Fruit fly (Drosophila melanogaster) whole organism, embryonic: Measurements from ENCODE around the gene CG17707.

Source experiments
- Bteb2 ChIP-seq: fragments of 200-800 bp; sonication (Bioruptor generic); optimal IDR thresholded peaks from 2 replicates; lab custom pipeline; 2016; ENCODE audit warnings: missing biosample characterization, missing genetic modification characterization
- CG11093 ChIP-seq: fragments of 200-800 bp; sonication (Bioruptor generic); IDR thresholded peaks from 3 replicates; pipeline ENCODE4 v1.3.6; 2022; ENCODE audit warnings: missing biosample characterization, missing genetic modification characterization
- CG11696 ChIP-seq: fragments of 200-800 bp; sonication (Bioruptor generic); IDR thresholded peaks from 2 replicates; pipeline ENCODE4 v1.3.6; 2022; ENCODE audit warnings: missing biosample characterization, missing genetic modification characterization
- CG2875 ChIP-seq: fragments of 200-800 bp; sonication (Bioruptor generic); optimal IDR thresholded peaks from 2 replicates; lab custom pipeline; 2017; ENCODE audit warnings: missing biosample characterization, mild to moderate bottlenecking, missing genetic modification characterization, missing genetic modification reagents
- CG6254 ChIP-seq: fragments of 200-800 bp; sonication (Bioruptor generic); optimal IDR thresholded peaks from 3 replicates; lab custom pipeline; 2017; ENCODE audit warnings: mild to moderate bottlenecking, missing biosample characterization, missing genetic modification reagents, missing genetic modification characterization
- CG6272 ChIP-seq: fragments of 200-800 bp; sonication (Bioruptor generic); IDR thresholded peaks from 2 replicates; pipeline ENCODE4 v1.3.6; 2022; ENCODE audit warnings: missing biosample characterization, missing genetic modification characterization
- CTCF ChIP-seq: fragments of 200-800 bp; sonication (Bioruptor generic); optimal IDR thresholded peaks from 2 replicates; lab custom pipeline; 2017; ENCODE audit warnings: missing biosample characterization, mild to moderate bottlenecking, missing genetic modification characterization, moderate library complexity
- Doc3 ChIP-seq: fragments of 200-800 bp; sonication (Bioruptor generic); IDR thresholded peaks from 3 replicates; pipeline ENCODE4 v1.3.6; 2022; ENCODE audit warnings: missing biosample characterization, missing genetic modification characterization; ENCODE audit not compliant: partially characterized antibody
- Ssrp ChIP-seq: fragments of 200-800 bp; sonication (Bioruptor generic); optimal IDR thresholded peaks from 2 replicates; lab custom pipeline; 2018; ENCODE audit warnings: missing biosample characterization, mild to moderate bottlenecking, missing genetic modification characterization, moderate library complexity
- h ChIP-seq: fragments of >200 bp; optimal IDR thresholded peaks from 2 replicates; lab custom pipeline; 2017
- seq ChIP-seq: fragments of 200-800 bp; sonication (Bioruptor generic); IDR thresholded peaks from 2 replicates; pipeline ENCODE4 v1.3.6; 2022; ENCODE audit warnings: missing biosample characterization, missing genetic modification characterization
- usp ChIP-seq: fragments of >200 bp; optimal IDR thresholded peaks from 2 replicates; lab custom pipeline; 2017; ENCODE audit warnings: missing biosample characterization, missing genetic modification characterization
- vvl ChIP-seq: fragments of 200-800 bp; sonication (Bioruptor generic); IDR thresholded peaks from 2 replicates; pipeline ENCODE4 v1.3.6; 2022; ENCODE audit warnings: missing biosample characterization, missing genetic modification characterization

dm6 chrX:180462-180861, 32.2 kb upstream of the CG17707 start:
- TF ChIP-seq CG6254 (GFP tag; lab: Kevin White, UChicago) (no peak), h (no peak), Doc3 (no peak), CG6272 (no peak), Ssrp (tag; lab: Kevin White, UChicago) (no peak), Bteb2 (GFP tag; lab: Kevin White, UChicago) (no peak), seq (no peak), vvl (GFP tag; lab: Robert Waterston, UW) (no peak), CG11696 (GFP tag; lab: Robert Waterston, UW) (no peak), CG2875 (GFP tag; lab: Kevin White, UChicago) (no peak), CG11093 (GFP tag; lab: Robert Waterston, UW) (no peak), usp (no peak), CTCF (no peak)
